Fruit fly (Drosophila melanogaster) whole organism, embryonic: Measurements from ENCODE around the gene MAPk-Ak2.

ENCODE experiments used
- Antp ChIP-seq: fragments of 200-800 bp; sonication (Bioruptor generic); optimal IDR thresholded peaks from 3 replicates; lab custom pipeline; 2016; ENCODE audit warnings: missing biosample characterization, missing genetic modification characterization
- Atf3 ChIP-seq: fragments of 200-800 bp; sonication (Bioruptor generic); optimal IDR thresholded peaks from 3 replicates; lab custom pipeline; 2016; ENCODE audit warnings: missing biosample characterization, missing genetic modification characterization
- CG10565 ChIP-seq: fragments of 200-800 bp; sonication (Bioruptor generic); optimal IDR thresholded peaks from 3 replicates; lab custom pipeline; 2016; ENCODE audit warnings: missing biosample characterization, mild to moderate bottlenecking, missing genetic modification characterization
- CG11398 ChIP-seq: fragments of 200-800 bp; sonication (Bioruptor generic); optimal IDR thresholded peaks from 2 replicates; lab custom pipeline; 2016; ENCODE audit warnings: missing biosample characterization, missing genetic modification characterization
- CG12071 ChIP-seq: fragments of 200-800 bp; sonication (Bioruptor generic); optimal IDR thresholded peaks from 3 replicates; lab custom pipeline; 2018; ENCODE audit warnings: missing biosample characterization, mild to moderate bottlenecking, missing genetic modification characterization
- CG12769 ChIP-seq: fragments of 200-800 bp; sonication (Bioruptor generic); optimal IDR thresholded peaks from 2 replicates; lab custom pipeline; 2019; ENCODE audit warnings: missing biosample characterization, mild to moderate bottlenecking, missing genetic modification characterization, moderate library complexity
- CG14014 ChIP-seq: fragments of 200-800 bp; sonication (Bioruptor generic); IDR thresholded peaks from 2 replicates; pipeline ENCODE4 v1.3.6; 2022; ENCODE audit warnings: missing biosample characterization, missing genetic modification characterization
- CG15479 ChIP-seq: fragments of 200-800 bp; sonication (Bioruptor generic); optimal IDR thresholded peaks from 3 replicates; lab custom pipeline; 2019; ENCODE audit warnings: missing biosample characterization, mild to moderate bottlenecking, missing genetic modification characterization, moderate library complexity
- CG17385 ChIP-seq: fragments of 200-800 bp; sonication (Bioruptor generic); optimal IDR thresholded peaks from 3 replicates; lab custom pipeline; 2018; ENCODE audit warnings: missing biosample characterization, mild to moderate bottlenecking, missing genetic modification characterization
- CG17568 ChIP-seq: fragments of 200-800 bp; sonication (Bioruptor generic); optimal IDR thresholded peaks from 2 replicates; lab custom pipeline; 2018; ENCODE audit warnings: missing biosample characterization, mild to moderate bottlenecking, missing genetic modification characterization, moderate library complexity
- CG18764 ChIP-seq: fragments of 200-800 bp; sonication (Bioruptor generic); optimal IDR thresholded peaks from 3 replicates; lab custom pipeline; 2016; ENCODE audit warnings: missing biosample characterization, missing genetic modification characterization
- CG3065 ChIP-seq: fragments of 200-800 bp; sonication (Bioruptor generic); optimal IDR thresholded peaks from 2 replicates; lab custom pipeline; 2016; ENCODE audit warnings: missing biosample characterization, missing genetic modification characterization
- CG33557 ChIP-seq: fragments of 200-800 bp; sonication (Bioruptor generic); optimal IDR thresholded peaks from 2 replicates; lab custom pipeline; 2019; ENCODE audit warnings: missing biosample characterization, mild to moderate bottlenecking, missing genetic modification characterization, moderate library complexity
- CG34376 ChIP-seq: fragments of 200-800 bp; sonication (Bioruptor generic); optimal IDR thresholded peaks from 2 replicates; lab custom pipeline; 2018; ENCODE audit warnings: missing biosample characterization, mild to moderate bottlenecking, missing genetic modification characterization
- CG4617 ChIP-seq: fragments of 200-800 bp; sonication (Bioruptor generic); optimal IDR thresholded peaks from 3 replicates; lab custom pipeline; 2016; ENCODE audit warnings: missing biosample characterization, missing genetic modification characterization, borderline replicate concordance
- CG6689 ChIP-seq: fragments of 200-800 bp; sonication (Bioruptor generic); IDR thresholded peaks from 2 replicates; pipeline ENCODE4 v1.3.6; 2022; ENCODE audit warnings: missing biosample characterization, missing genetic modification characterization
- CG8944 ChIP-seq: fragments of 200-800 bp; sonication (Bioruptor generic); optimal IDR thresholded peaks from 3 replicates; lab custom pipeline; 2016; ENCODE audit warnings: missing biosample characterization, missing genetic modification characterization
- CG9609 ChIP-seq: fragments of 200-800 bp; sonication (Bioruptor generic); optimal IDR thresholded peaks from 3 replicates; lab custom pipeline; 2016; ENCODE audit warnings: missing biosample characterization, missing genetic modification characterization
- CHES-1-like ChIP-seq: fragments of 200-800 bp; sonication (Bioruptor generic); optimal IDR thresholded peaks from 2 replicates; lab custom pipeline; 2016; ENCODE audit warnings: missing biosample characterization, missing genetic modification characterization
- Camta ChIP-seq: fragments of 200-800 bp; sonication (Bioruptor generic); optimal IDR thresholded peaks from 2 replicates; lab custom pipeline; 2016; ENCODE audit warnings: missing biosample characterization, missing genetic modification characterization
- CkIIα-i1 ChIP-seq: fragments of 200-800 bp; sonication (Bioruptor generic); IDR thresholded peaks from 2 replicates; pipeline ENCODE4 v1.3.6; 2022; ENCODE audit warnings: missing biosample characterization, missing genetic modification characterization
- Dad ChIP-seq: fragments of 200-800 bp; sonication (Bioruptor generic); optimal IDR thresholded peaks from 3 replicates; lab custom pipeline; 2016; ENCODE audit warnings: missing biosample characterization, missing genetic modification characterization
- Doc2 ChIP-seq: fragments of 200-800 bp; sonication (Bioruptor generic); IDR thresholded peaks from 2 replicates; pipeline ENCODE4 v1.3.6; 2022; ENCODE audit warnings: missing biosample characterization, missing genetic modification characterization
- Dp ChIP-seq: fragments of 200-800 bp; sonication (Bioruptor generic); optimal IDR thresholded peaks from 2 replicates; lab custom pipeline; 2018; ENCODE audit warnings: missing biosample characterization, mild to moderate bottlenecking, missing genetic modification characterization, moderate library complexity
- Dref ChIP-seq: fragments of 200-800 bp; sonication (Bioruptor generic); IDR thresholded peaks from 2 replicates; pipeline ENCODE4 v1.3.6; 2022; ENCODE audit warnings: missing biosample characterization, missing genetic modification characterization
- Fer2 ChIP-seq: fragments of 200-800 bp; sonication (Bioruptor generic); optimal IDR thresholded peaks from 2 replicates; lab custom pipeline; 2018; ENCODE audit warnings: missing biosample characterization, mild to moderate bottlenecking, missing genetic modification characterization, moderate library complexity
- Nf-YC ChIP-seq: fragments of 200-800 bp; optimal IDR thresholded peaks from 3 replicates; lab custom pipeline; 2019; ENCODE audit warnings: missing biosample characterization, mild to moderate bottlenecking, missing genetic modification characterization, moderate library complexity
- Oaz ChIP-seq: fragments of 200-800 bp; sonication (Bioruptor generic); IDR thresholded peaks from 2 replicates; pipeline ENCODE4 v1.3.6; 2022; ENCODE audit warnings: missing biosample characterization, missing genetic modification characterization
- Sin3A ChIP-seq: fragments of >200 bp; optimal IDR thresholded peaks from 2 replicates; lab custom pipeline; 2018
- Ssrp ChIP-seq: fragments of 200-800 bp; sonication (Bioruptor generic); optimal IDR thresholded peaks from 2 replicates; lab custom pipeline; 2018; ENCODE audit warnings: missing biosample characterization, mild to moderate bottlenecking, missing genetic modification characterization, moderate library complexity
- Taf1 ChIP-seq: fragments of 200-800 bp; sonication (Bioruptor generic); IDR thresholded peaks from 2 replicates; pipeline ENCODE4 v1.3.6; 2022; ENCODE audit warnings: missing biosample characterization, missing genetic modification characterization
- ap ChIP-seq: fragments of 200-800 bp; sonication (Bioruptor generic); IDR thresholded peaks from 2 replicates; pipeline ENCODE4 v1.3.6; 2022; ENCODE audit warnings: missing biosample characterization, missing genetic modification characterization
- ase ChIP-seq: fragments of 200-800 bp; sonication (Bioruptor generic); IDR thresholded peaks from 3 replicates; pipeline ENCODE4 v1.3.6; 2022; ENCODE audit warnings: missing biosample characterization, missing genetic modification characterization
- ato ChIP-seq: fragments of 200-800 bp; sonication (Bioruptor generic); IDR thresholded peaks from 2 replicates; pipeline ENCODE4 v1.3.6; 2022; ENCODE audit warnings: missing biosample characterization, missing genetic modification characterization; ENCODE audit not compliant: partially characterized antibody
- az2 ChIP-seq: fragments of 200-800 bp; sonication (Bioruptor generic); optimal IDR thresholded peaks from 3 replicates; lab custom pipeline; 2016; ENCODE audit warnings: missing biosample characterization, missing genetic modification characterization
- bab2 ChIP-seq: fragments of 200-800 bp; sonication (Bioruptor generic); optimal IDR thresholded peaks from 2 replicates; lab custom pipeline; 2016; ENCODE audit warnings: missing biosample characterization, missing genetic modification characterization
- chn ChIP-seq: fragments of 200-800 bp; sonication (Bioruptor generic); optimal IDR thresholded peaks from 2 replicates; lab custom pipeline; 2016; ENCODE audit warnings: missing biosample characterization, missing genetic modification characterization
- da ChIP-seq: fragments of 200-800 bp; sonication (Bioruptor generic); optimal IDR thresholded peaks from 2 replicates; lab custom pipeline; 2016; ENCODE audit warnings: missing biosample characterization, missing genetic modification characterization
- eyg ChIP-seq: fragments of 200-800 bp; sonication (Bioruptor generic); optimal IDR thresholded peaks from 3 replicates; lab custom pipeline; 2016; ENCODE audit warnings: missing biosample characterization, missing genetic modification characterization
- gsb ChIP-seq: fragments of 200-800 bp; sonication (Bioruptor generic); IDR thresholded peaks from 2 replicates; pipeline ENCODE4 v1.3.6; 2022; ENCODE audit warnings: missing biosample characterization, missing genetic modification characterization
- ham ChIP-seq: fragments of 200-800 bp; sonication (Bioruptor generic); IDR thresholded peaks from 2 replicates; pipeline ENCODE4 v1.3.6; 2022; ENCODE audit warnings: missing biosample characterization, missing genetic modification characterization
- hkb ChIP-seq, 2 experiments: fragments of 200-800 bp in 1 of 2; fragments of >200 bp in 1 of 2; sonication (Bioruptor generic) in 1 of 2; IDR thresholded peaks in 1 of 2; optimal IDR thresholded peaks in 1 of 2; 2 replicates each; pipeline versions ENCODE4 v1.3.6 to Lab custom; 2017 to 2022; ENCODE audit warnings: missing biosample characterization in 1 of 2, missing genetic modification characterization in 1 of 2
- org-1 ChIP-seq: fragments of 200-800 bp; sonication (Bioruptor generic); optimal IDR thresholded peaks from 2 replicates; lab custom pipeline; 2017; ENCODE audit warnings: missing biosample characterization, missing genetic modification characterization
- pan ChIP-seq, 4 experiments: fragments of >200 bp in 3 of 4; fragments of 200-800 bp in 1 of 4; sonication (Bioruptor generic) in 1 of 4; optimal IDR thresholded peaks in 3 of 4; IDR thresholded peaks in 1 of 4; 2 replicates each; pipeline versions ENCODE4 v1.3.6 to Lab custom; 2017 to 2022; ENCODE audit warnings: missing biosample characterization in 2 of 4, missing genetic modification characterization in 2 of 4, mixed read lengths in 1 of 4
- psq ChIP-seq: fragments of 200-800 bp; sonication (Bioruptor generic); optimal IDR thresholded peaks from 2 replicates; lab custom pipeline; 2017; ENCODE audit warnings: missing biosample characterization, missing genetic modification characterization
- sim ChIP-seq: fragments of 200-800 bp; sonication (Bioruptor generic); IDR thresholded peaks from 2 replicates; pipeline ENCODE4 v1.3.6; 2022; ENCODE audit warnings: missing biosample characterization, missing genetic modification characterization
- twi ChIP-seq: fragments of 200-800 bp; optimal IDR thresholded peaks from 2 replicates; lab custom pipeline; 2019; ENCODE audit warnings: missing biosample characterization, mild to moderate bottlenecking, missing genetic modification characterization, moderate library complexity
- yki ChIP-seq: fragments of >200 bp; optimal IDR thresholded peaks from 3 replicates; lab custom pipeline; 2018

MAPk-Ak2 gene

DNA sequence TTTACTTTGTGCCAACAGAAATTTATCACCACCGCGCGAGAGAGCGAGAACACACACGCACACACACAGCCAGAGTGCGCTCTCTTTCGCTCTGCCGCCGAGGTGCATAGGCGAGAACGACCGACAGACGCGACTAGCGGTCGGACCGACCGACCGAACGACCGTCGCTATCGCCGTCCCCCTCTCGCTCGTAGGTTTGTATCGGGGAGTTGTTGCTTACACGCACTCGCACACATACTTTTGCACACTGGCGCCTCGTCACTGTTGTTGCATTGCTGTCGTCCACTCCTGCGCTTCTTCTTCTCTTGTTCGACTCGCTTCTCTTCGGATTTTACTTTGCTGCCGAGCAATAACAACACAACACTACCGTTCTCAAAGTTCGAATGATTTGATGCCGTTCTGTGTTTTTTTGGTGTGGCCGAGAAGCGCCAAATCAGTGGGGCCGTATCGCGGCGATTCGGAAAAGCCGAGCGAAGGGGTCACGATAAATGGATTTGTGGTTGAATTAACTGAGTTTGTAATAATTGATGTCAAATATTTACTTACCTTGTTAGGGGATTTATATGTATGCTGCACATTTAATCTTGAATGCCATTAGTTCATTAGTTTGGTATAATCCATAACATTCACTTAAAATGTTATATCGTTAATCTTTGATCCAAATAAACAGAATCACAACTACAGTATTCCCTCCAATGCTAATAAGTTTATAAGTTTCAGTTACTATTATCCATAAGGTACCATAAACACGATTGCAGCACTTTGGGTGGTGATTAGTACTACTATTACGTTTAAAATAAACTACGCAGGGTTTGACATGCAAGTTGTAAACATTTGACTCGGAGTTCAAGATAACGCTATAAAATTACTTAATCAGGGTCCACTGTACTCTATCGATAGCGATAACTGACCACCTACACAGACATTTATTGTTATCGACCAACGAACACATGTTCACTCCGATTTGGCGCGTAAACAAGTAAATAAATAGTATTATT lies 16.8 kb downstream of the MAPk-Ak2 start, which contains the start of the genes IntS6 and Rtel1 (continued):
- TF ChIP-seq CG4617 (GFP tag; lab: Kevin White, UChicago) (peak; percentile 74), psq (GFP tag; lab: Kevin White, UChicago) (peak; percentile 54), twi (peak; percentile 83), Dad (GFP tag; lab: Kevin White, UChicago) (peak; percentile 78), CG9609 (GFP tag; lab: Kevin White, UChicago) (peak; percentile 91), ham (GFP tag; lab: Robert Waterston, UW) (peak; percentile 83), CG17385 (GFP tag; lab: Kevin White, UChicago) (peak; percentile 95), Dref (GFP tag; lab: Robert Waterston, UW) (peak; percentile 62), da (peak; percentile 66), ase (GFP tag; lab: Robert Waterston, UW) (peak; percentile 83), az2 (peak; percentile 87), CG12769 (tag; lab: Kevin White, UChicago) (peak; percentile 96), CkIIα-i1 (no peak; the same call in 1 of the 2 replicates), CG14014 (GFP tag; lab: Robert Waterston, UW) (peak; percentile 93), ap (GFP tag; lab: Robert Waterston, UW) (peak; percentile 72), Camta (GFP tag; lab: Kevin White, UChicago) (peak; percentile 89), CG15479 (GFP tag; lab: Kevin White, UChicago) (peak; percentile 75), yki (no peak), CG8944 (GFP tag; lab: Kevin White, UChicago) (peak; percentile 92), Ssrp (tag; lab: Kevin White, UChicago) (peak; percentile 86), bab2 (GFP tag; lab: Kevin White, UChicago) (peak; percentile 93), sim (peak; percentile 49; the same call in 1 of the 2 replicates), CG6689 (peak; percentile 90), ato (GFP tag; lab: Robert Waterston, UW) (no peak), Doc2 (GFP tag; lab: Robert Waterston, UW) (peak; percentile 68), CG33557 (GFP tag; lab: Kevin White, UChicago) (peak; percentile 87), Taf1 (GFP tag; lab: Robert Waterston, UW) (peak; percentile 86), gsb (peak; percentile 75), Fer2 (peak; percentile 88), chn (GFP tag; lab: Kevin White, UChicago) (peak; percentile 87), eyg (GFP tag; lab: Kevin White, UChicago) (peak; percentile 77), Oaz (GFP tag; lab: Robert Waterston, UW) (peak; percentile 72), CG12071 (GFP tag; lab: Kevin White, UChicago) (peak; percentile 88), CG11398 (GFP tag; lab: Kevin White, UChicago) (peak; percentile 86), Sin3A (lab: Kevin White, UChicago) (peak; percentile 11), CHES-1-like (GFP tag; lab: Kevin White, UChicago) (peak; percentile 88), pan (optimal IDR thresholded peaks at IDR 0.05; lab: Kevin White, UChicago) (no peak), pan (GFP tag; optimal IDR thresholded peaks at IDR 0.05 in 1 of 2, IDR thresholded peaks at IDR 0.05 in 1 of 2) (peak in 1 of 2 experiments; percentile 89), CG3065 (GFP tag; lab: Kevin White, UChicago) (peak; percentile 64), org-1 (GFP tag; lab: Kevin White, UChicago) (peak; percentile 71), Atf3 (peak; percentile 86), CG18764 (GFP tag; lab: Kevin White, UChicago) (peak; percentile 84), Antp (GFP tag; lab: Kevin White, UChicago) (peak; percentile 94), Dp (GFP tag; lab: Kevin White, UChicago) (no peak), CG10565 (peak; percentile 25), CG17568 (GFP tag; lab: Kevin White, UChicago) (peak; percentile 84), CG34376 (GFP tag; lab: Kevin White, UChicago) (peak; percentile 98), Nf-YC (tag; lab: Kevin White, UChicago) (peak; percentile 79), hkb (optimal IDR thresholded peaks at IDR 0.05; lab: Kevin White, UChicago) (no peak), hkb (GFP tag; IDR thresholded peaks at IDR 0.05; lab: Robert Waterston, UW) (peak; percentile 88)
